Worm (Caenorhabditis elegans) whole organism, L1 larva: ENCODE data around the gene mec-7.
A peak's percentile ranks its signal among the peaks of the same experiment; 100 is the strongest.

ENCODE experiments used
- C04F5.9 ChIP-seq: sonication (generic microtip); optimal IDR thresholded peaks from 2 replicates; lab custom pipeline; 2016; ENCODE audit warnings: missing genetic modification characterization, missing compliant biosample characterization
- C16A3.4 ChIP-seq: fragments of 150-350 bp; optimal IDR thresholded peaks from 2 replicates; lab custom pipeline; 2014; ENCODE audit warnings: missing biosample characterization, missing genetic modification characterization
- C34B4.2 ChIP-seq: sonication (generic microtip); optimal IDR thresholded peaks from 2 replicates; lab custom pipeline; 2017; ENCODE audit warnings: mild to moderate bottlenecking, missing genetic modification characterization, missing compliant biosample characterization
- Y116A8C.19 ChIP-seq: sonication (generic microtip); optimal IDR thresholded peaks from 2 replicates; lab custom pipeline; 2016; ENCODE audit warnings: missing compliant biosample characterization, missing genetic modification characterization, borderline replicate concordance
- aly-2 ChIP-seq: fragments of 150-350 bp; optimal IDR thresholded peaks from 2 replicates; lab custom pipeline; 2014; ENCODE audit warnings: missing biosample characterization, missing genetic modification characterization
- ama-1 ChIP-seq: fragments of 150-350 bp; optimal IDR thresholded peaks from 2 replicates; lab custom pipeline; 2014
- blmp-1 ChIP-seq: fragments of 150-350 bp; optimal IDR thresholded peaks from 2 replicates; lab custom pipeline; 2014; ENCODE audit warnings: missing biosample characterization, missing genetic modification characterization
- ceh-88 ChIP-seq: fragments of 200-800 bp; sonication (Bioruptor generic); IDR thresholded peaks from 2 replicates; pipeline ENCODE4 v1.3.6; 2022; ENCODE audit warnings: missing genetic modification characterization, missing compliant biosample characterization
- ceh-90 ChIP-seq: sonication (generic microtip); optimal IDR thresholded peaks from 2 replicates; lab custom pipeline; 2016; ENCODE audit warnings: missing genetic modification characterization, missing compliant biosample characterization
- dpl-1 ChIP-seq, 3 experiments: fragments of 150-350 bp in 2 of 3; sonication (generic microtip) in 1 of 3; optimal IDR thresholded peaks; 2 replicates each; lab custom pipeline; 2014 to 2017; ENCODE audit warnings: missing biosample characterization in 3 of 3, missing genetic modification characterization in 3 of 3, missing genetic modification reagents in 3 of 3
- efl-1 ChIP-seq, 4 experiments: fragments of 150-350 bp; optimal IDR thresholded peaks in 3 of 4; peaks in 1 of 4; 1 replicate in 1 of 4; 2 replicates in 3 of 4; lab custom pipeline; 2014; ENCODE audit warnings: missing biosample characterization in 2 of 4, missing genetic modification characterization in 2 of 4, missing genetic modification reagents in 2 of 4
- egl-27 ChIP-seq, 2 experiments: fragments of 150-350 bp in 1 of 2; sonication (generic microtip); optimal IDR thresholded peaks; 3 replicates each; lab custom pipeline; 2017 to 2018; ENCODE audit warnings: missing biosample characterization in 2 of 2, missing genetic modification characterization in 2 of 2, missing genetic modification reagents in 2 of 2
- elt-2 ChIP-seq: sonication (generic microtip); optimal IDR thresholded peaks from 2 replicates; lab custom pipeline; 2016; ENCODE audit warnings: missing genetic modification characterization, mild to moderate bottlenecking, inconsistent platforms, missing compliant biosample characterization, missing genetic modification reagents
- fkh-4 ChIP-seq: sonication (generic microtip); optimal IDR thresholded peaks from 2 replicates; lab custom pipeline; 2016; ENCODE audit warnings: missing compliant biosample characterization, missing genetic modification characterization, borderline replicate concordance
- fkh-8 ChIP-seq: sonication (generic microtip); optimal IDR thresholded peaks from 2 replicates; lab custom pipeline; 2016; ENCODE audit warnings: mild to moderate bottlenecking, missing genetic modification characterization, missing compliant biosample characterization
- hlh-4 ChIP-seq: sonication (generic microtip); optimal IDR thresholded peaks from 2 replicates; lab custom pipeline; 2016; ENCODE audit warnings: mild to moderate bottlenecking, missing genetic modification characterization, missing compliant biosample characterization
- isw-1 ChIP-seq: fragments of 200-800 bp; sonication (Bioruptor generic); IDR thresholded peaks from 2 replicates; pipeline ENCODE4 v1.3.6; 2022; ENCODE audit warnings: missing genetic modification characterization, missing compliant biosample characterization
- lin-13 ChIP-seq: fragments of 150-350 bp; optimal IDR thresholded peaks from 2 replicates; lab custom pipeline; 2014; ENCODE audit warnings: missing biosample characterization, missing genetic modification reagents, missing genetic modification characterization
- lin-14 ChIP-seq: fragments of 200-800 bp; sonication (Bioruptor generic); optimal IDR thresholded peaks from 2 replicates; lab custom pipeline; 2018; ENCODE audit warnings: mild to moderate bottlenecking, missing genetic modification characterization, moderate library complexity, missing compliant biosample characterization
- lin-15B ChIP-seq: fragments of 150-350 bp; sonication (generic microtip); optimal IDR thresholded peaks from 3 replicates; lab custom pipeline; 2014; ENCODE audit warnings: missing biosample characterization, missing genetic modification characterization
- lir-3 ChIP-seq: sonication (generic microtip); optimal IDR thresholded peaks from 2 replicates; lab custom pipeline; 2016; ENCODE audit warnings: mild to moderate bottlenecking, missing genetic modification characterization, moderate library complexity, missing compliant biosample characterization; ENCODE audit not compliant: poor library complexity
- lsy-2 ChIP-seq, 2 experiments: fragments of 150-350 bp; optimal IDR thresholded peaks; 2 replicates each; lab custom pipeline; 2014; ENCODE audit warnings: missing biosample characterization in 2 of 2, missing genetic modification characterization in 2 of 2
- nhr-19 ChIP-seq: fragments of 200-800 bp; sonication (Bioruptor generic); conservative IDR thresholded peaks from 2 replicates; pipeline ENCODE4 v1.3.6; 2022; ENCODE audit warnings: missing genetic modification characterization, missing compliant biosample characterization
- nhr-71 ChIP-seq: sonication (generic microtip); optimal IDR thresholded peaks from 2 replicates; lab custom pipeline; 2016; ENCODE audit warnings: mild to moderate bottlenecking, missing genetic modification characterization, moderate library complexity, missing compliant biosample characterization
- nhr-76 ChIP-seq: sonication (generic microtip); optimal IDR thresholded peaks from 2 replicates; lab custom pipeline; 2017; ENCODE audit warnings: missing biosample characterization, missing genetic modification characterization
- nhr-84 ChIP-seq: sonication (generic microtip); optimal IDR thresholded peaks from 2 replicates; lab custom pipeline; 2017; ENCODE audit warnings: missing biosample characterization, missing genetic modification characterization
- nhr-90 ChIP-seq: sonication (generic microtip); optimal IDR thresholded peaks from 2 replicates; lab custom pipeline; 2016; ENCODE audit warnings: mild to moderate bottlenecking, missing genetic modification characterization, missing compliant biosample characterization; ENCODE audit not compliant: poor library complexity
- pqm-1 ChIP-seq: sonication (generic microtip); optimal IDR thresholded peaks from 3 replicates; lab custom pipeline; 2017; ENCODE audit warnings: missing biosample characterization, missing genetic modification characterization
- rnt-1 ChIP-seq: sonication (generic microtip); optimal IDR thresholded peaks from 2 replicates; lab custom pipeline; 2016; ENCODE audit warnings: mild to moderate bottlenecking, missing genetic modification characterization, moderate library complexity, missing compliant biosample characterization
- snpc-4 ChIP-seq: fragments of 150-350 bp; optimal IDR thresholded peaks from 2 replicates; lab custom pipeline; 2014; ENCODE audit warnings: missing biosample characterization, missing genetic modification characterization
- snu-23 ChIP-seq: sonication (generic microtip); optimal IDR thresholded peaks from 2 replicates; lab custom pipeline; 2016; ENCODE audit warnings: missing genetic modification characterization, missing compliant biosample characterization
- sox-4 ChIP-seq: sonication (generic microtip); optimal IDR thresholded peaks from 2 replicates; lab custom pipeline; 2016; ENCODE audit warnings: missing genetic modification characterization, missing compliant biosample characterization
- sptf-1 ChIP-seq: fragments of 150-350 bp; optimal IDR thresholded peaks from 2 replicates; lab custom pipeline; 2014; ENCODE audit warnings: missing biosample characterization, missing genetic modification characterization
- swsn-7 ChIP-seq: sonication (generic microtip); optimal IDR thresholded peaks from 2 replicates; lab custom pipeline; 2016; ENCODE audit warnings: missing genetic modification characterization, missing compliant biosample characterization
- tbx-2 ChIP-seq: sonication (generic microtip); optimal IDR thresholded peaks from 2 replicates; lab custom pipeline; 2016; ENCODE audit warnings: missing genetic modification characterization, missing compliant biosample characterization
- tlp-1 ChIP-seq: fragments of 150-350 bp; optimal IDR thresholded peaks from 2 replicates; lab custom pipeline; 2014; ENCODE audit warnings: missing biosample characterization, missing genetic modification characterization
- unc-30 ChIP-seq: sonication (generic microtip); optimal IDR thresholded peaks from 2 replicates; lab custom pipeline; 2017; ENCODE audit warnings: missing biosample characterization, missing genetic modification characterization
- unc-98 ChIP-seq: fragments of 200-800 bp; sonication (Bioruptor generic); IDR thresholded peaks from 2 replicates; pipeline ENCODE4 v1.3.6; 2022; ENCODE audit warnings: missing genetic modification characterization, missing compliant biosample characterization
- zag-1 ChIP-seq: fragments of 150-350 bp; optimal IDR thresholded peaks from 2 replicates; lab custom pipeline; 2014; ENCODE audit warnings: missing biosample characterization, missing genetic modification characterization
- ztf-4 ChIP-seq: fragments of 150-350 bp; optimal IDR thresholded peaks from 2 replicates; lab custom pipeline; 2014; ENCODE audit warnings: missing biosample characterization, missing genetic modification characterization

The mec-7 gene

ce11 chrX:7809352-7810196 is 33.1 kb upstream of the mec-7 start (continued):
- no peak for TF ChIP-seq egl-27 (tag; optimal IDR thresholded peaks at IDR 0.05; lab: Kevin White, UChicago)
- peak; percentile 77 for TF ChIP-seq snu-23 (GFP tag; lab: Kevin White, UChicago)
- no peak for TF ChIP-seq C34B4.2 (tag; lab: Kevin White, UChicago)
- no peak for TF ChIP-seq lin-15B (tag; lab: Kevin White, UChicago)
- no peak for TF ChIP-seq unc-98
- no peak for TF ChIP-seq sptf-1 (tag; lab: Kevin White, UChicago)
- peak; percentile 71 for TF ChIP-seq swsn-7 (tag; lab: Kevin White, UChicago)
- no peak for TF ChIP-seq lin-13 (GFP tag; lab: Kevin White, UChicago)
- TF ChIP-seq zag-1: no peak
- peak; percentile 21 for TF ChIP-seq lir-3 (tag; lab: Kevin White, UChicago)
- TF ChIP-seq elt-2 (tag; lab: Kevin White, UChicago): no peak
- TF ChIP-seq ceh-90 (tag; lab: Kevin White, UChicago): no peak
- no peak for TF ChIP-seq nhr-84 (tag; lab: Kevin White, UChicago)
- TF ChIP-seq fkh-8 (tag; lab: Kevin White, UChicago): peak; percentile 42
- TF ChIP-seq efl-1 (optimal IDR thresholded peaks at IDR 0.05; lab: Kevin White, UChicago): peak; percentile 23 to 31
- peak in 1 of 2 experiments; percentile 46 for TF ChIP-seq efl-1 (GFP tag; optimal IDR thresholded peaks at IDR 0.05 in 1 of 2; lab: Kevin White, UChicago)
- TF ChIP-seq nhr-90 (tag; lab: Kevin White, UChicago): peak; percentile 34
- no peak for TF ChIP-seq ceh-88 (GFP tag; lab: Robert Waterston, UW)
- TF ChIP-seq C16A3.4 (tag; lab: Kevin White, UChicago): peak; percentile 52
- no peak for TF ChIP-seq hlh-4
- TF ChIP-seq ztf-4: peak; percentile 11
- no peak for TF ChIP-seq fkh-4 (tag; lab: Kevin White, UChicago)
- TF ChIP-seq dpl-1 (GFP tag; optimal IDR thresholded peaks at IDR 0.05; lab: Kevin White, UChicago): peak in 2 of 3 experiments; percentile 11 to 29
- peak; percentile 87 for TF ChIP-seq lin-14 (GFP tag; lab: Kevin White, UChicago)
- TF ChIP-seq lsy-2 (tag; optimal IDR thresholded peaks at IDR 0.05; lab: Kevin White, UChicago): peak; percentile 47 to 68
- peak; percentile 39; the same call in 1 of the 2 replicates for TF ChIP-seq nhr-19 (GFP tag; lab: Robert Waterston, UW)
- TF ChIP-seq sox-4 (tag; lab: Kevin White, UChicago): no peak
- TF ChIP-seq tlp-1 (tag; lab: Kevin White, UChicago): no peak
- peak; percentile 54 for TF ChIP-seq tbx-2 (tag; lab: Kevin White, UChicago)
- TF ChIP-seq Y116A8C.19 (tag; lab: Kevin White, UChicago): no peak
- TF ChIP-seq C04F5.9 (tag; lab: Kevin White, UChicago): no peak
- TF ChIP-seq isw-1 (GFP tag; lab: Robert Waterston, UW): peak; percentile 20; the same call in 1 of the 2 replicates
- no peak for TF ChIP-seq snpc-4
- no peak for TF ChIP-seq unc-30 (tag; lab: Kevin White, UChicago)
- peak; percentile 53 for TF ChIP-seq rnt-1 (tag; lab: Kevin White, UChicago)
- TF ChIP-seq pqm-1: no peak
- no peak for TF ChIP-seq aly-2 (tag; lab: Kevin White, UChicago)
- TF ChIP-seq nhr-76 (tag; lab: Kevin White, UChicago): no peak
- TF ChIP-seq ama-1 (lab: Kevin White, UChicago): peak; percentile 33

ce11 chrX:7808388-7808787 is 31.9 kb upstream of the mec-7 start:
- TF ChIP-seq snu-23 (GFP tag; lab: Kevin White, UChicago): no peak
- TF ChIP-seq ztf-4: no peak
- peak; percentile 2 for TF ChIP-seq blmp-1 (tag; lab: Kevin White, UChicago)
- TF ChIP-seq nhr-71 (tag; lab: Kevin White, UChicago): no peak
- TF ChIP-seq ama-1 (lab: Kevin White, UChicago): no peak
